Worm (Caenorhabditis elegans): ENCODE measurements around the gene flp-14.
A peak's percentile ranks its signal among the peaks of the same experiment; 100 is the strongest.

flp-14 gene

ce11 chrIII:12916459-12916858 is 6.1 kb downstream of the flp-14 start:
- TF ChIP-seq nhr-19 (GFP tag; conservative IDR thresholded peaks at IDR 0.05) (no peak), lin-14 (GFP tag; optimal IDR thresholded peaks at IDR 0.05) (peak; percentile 24)

ce11 chrIII:12917852-12918251 is 7.5 kb downstream of the flp-14 start:
- TF ChIP-seq swsn-7 (tag; optimal IDR thresholded peaks at IDR 0.05) = no peak
- TF ChIP-seq lin-35 (GFP tag; optimal IDR thresholded peaks at IDR 0.05) = peak in 1 of 2 experiments; percentile 3

- TF ChIP-seq alr-1 (tag; optimal IDR thresholded peaks at IDR 0.05; ENCODE audit: borderline replicate concordance) (no peak), efl-1 (optimal IDR thresholded peaks at IDR 0.05) (no peak), efl-1 (GFP tag; optimal IDR thresholded peaks at IDR 0.05 in 1 of 2) (peak in 1 of 2 experiments; percentile 61)
These were observed 8.3 kb downstream of the flp-14 start, which contains the start of gene Y37D8A.16 for ce11 chrIII:12918575-12918974. Gene Y37D8A.16, minus strand, starts transcription at chrIII:12918675.

- no peak for TF ChIP-seq hlh-4 (tag; optimal IDR thresholded peaks at IDR 0.05)
- TF ChIP-seq lir-3 (tag; optimal IDR thresholded peaks at IDR 0.05; ENCODE audit: poor library complexity) = no peak
- TF ChIP-seq Y116A8C.19 (tag; optimal IDR thresholded peaks at IDR 0.05; ENCODE audit: borderline replicate concordance) = no peak
- TF ChIP-seq fkh-4 (tag; optimal IDR thresholded peaks at IDR 0.05; ENCODE audit: borderline replicate concordance) = no peak
- TF ChIP-seq fkh-8 (tag; optimal IDR thresholded peaks at IDR 0.05) = no peak
- peak; percentile 37 for TF ChIP-seq skn-1 (tag; optimal IDR thresholded peaks at IDR 0.05)
- no peak for TF ChIP-seq dpl-1 (GFP tag; optimal IDR thresholded peaks at IDR 0.05)
- TF ChIP-seq nhr-28 (tag; optimal IDR thresholded peaks at IDR 0.05) = no peak
- TF ChIP-seq mef-2 (tag; optimal IDR thresholded peaks at IDR 0.05) = no peak
- no peak for TF ChIP-seq hlh-17 (GFP tag; optimal IDR thresholded peaks at IDR 0.05; ENCODE audit: borderline replicate concordance)
- no peak for TF ChIP-seq sup-37 (GFP tag; optimal IDR thresholded peaks at IDR 0.05)
- no peak for TF ChIP-seq ceh-63 (GFP tag; optimal IDR thresholded peaks at IDR 0.05)
- TF ChIP-seq unc-86 (tag; optimal IDR thresholded peaks at IDR 0.05) = no peak
- TF ChIP-seq nhr-84 (tag; optimal IDR thresholded peaks at IDR 0.05) = no peak
- TF ChIP-seq nhr-11 (tag; optimal IDR thresholded peaks at IDR 0.05) = no peak
- no peak for TF ChIP-seq aha-1 (tag; optimal IDR thresholded peaks at IDR 0.05)
- no peak for TF ChIP-seq vab-15 (tag; optimal IDR thresholded peaks at IDR 0.05)
- TF ChIP-seq egl-13 (tag; optimal IDR thresholded peaks at IDR 0.05) = no peak
- no peak for TF ChIP-seq nhr-20 (tag; optimal IDR thresholded peaks at IDR 0.05)
- no peak for TF ChIP-seq unc-62 (GFP tag; optimal IDR thresholded peaks at IDR 0.05)
- no peak for TF ChIP-seq hpl-2 (GFP tag; optimal IDR thresholded peaks at IDR 0.05)
- TF ChIP-seq nhr-237 (tag; optimal IDR thresholded peaks at IDR 0.05) = no peak
- no peak for TF ChIP-seq ets-5 (GFP tag; IDR thresholded peaks at IDR 0.05)
- no peak for TF ChIP-seq lin-13 (GFP tag; optimal IDR thresholded peaks at IDR 0.05)
- TF ChIP-seq fkh-10 (GFP tag; optimal IDR thresholded peaks at IDR 0.05) = no peak
- peak; percentile 13 for TF ChIP-seq elt-2 (tag; optimal IDR thresholded peaks at IDR 0.05)
- TF ChIP-seq egl-27 (tag; optimal IDR thresholded peaks at IDR 0.05) = no peak
- no peak for TF ChIP-seq C16A3.4 (tag; optimal IDR thresholded peaks at IDR 0.05)
- peak in 1 of 2 experiments; percentile 41 for TF ChIP-seq lin-35 (GFP tag; optimal IDR thresholded peaks at IDR 0.05)
- TF ChIP-seq snu-23 (GFP tag; optimal IDR thresholded peaks at IDR 0.05) = no peak
- no peak for TF ChIP-seq ces-1 (GFP tag; optimal IDR thresholded peaks at IDR 0.05)
- no peak for TF ChIP-seq ama-1 (optimal IDR thresholded peaks at IDR 0.05)
- peak; percentile 70 for TF ChIP-seq jun-1 (tag; optimal IDR thresholded peaks at IDR 0.05)
- TF ChIP-seq zip-4 (GFP tag; optimal IDR thresholded peaks at IDR 0.05) = no peak
- no peak for TF ChIP-seq blmp-1 (tag; optimal IDR thresholded peaks at IDR 0.05)
- no peak for TF ChIP-seq tlp-1 (tag; optimal IDR thresholded peaks at IDR 0.05)
- no peak for TF ChIP-seq grh-1 (GFP tag; IDR thresholded peaks at IDR 0.05)
- no peak for TF ChIP-seq mdl-1 (tag; optimal IDR thresholded peaks at IDR 0.05)
- TF ChIP-seq mep-1 (tag; optimal IDR thresholded peaks at IDR 0.05) = no peak
- no peak for TF ChIP-seq efl-3 (GFP tag; optimal IDR thresholded peaks at IDR 0.05)
- TF ChIP-seq ceh-90 (tag; optimal IDR thresholded peaks at IDR 0.05) = no peak
- TF ChIP-seq ztf-4 (tag; optimal IDR thresholded peaks at IDR 0.05) = no peak
These were observed 9.6 kb downstream of the flp-14 start for ce11 chrIII:12919882-12920281.

All from whole organism, L1 larva.